Worm (Caenorhabditis elegans): Measurements from ENCODE around the gene alkb-8.

alkb-8 gene

DNA sequence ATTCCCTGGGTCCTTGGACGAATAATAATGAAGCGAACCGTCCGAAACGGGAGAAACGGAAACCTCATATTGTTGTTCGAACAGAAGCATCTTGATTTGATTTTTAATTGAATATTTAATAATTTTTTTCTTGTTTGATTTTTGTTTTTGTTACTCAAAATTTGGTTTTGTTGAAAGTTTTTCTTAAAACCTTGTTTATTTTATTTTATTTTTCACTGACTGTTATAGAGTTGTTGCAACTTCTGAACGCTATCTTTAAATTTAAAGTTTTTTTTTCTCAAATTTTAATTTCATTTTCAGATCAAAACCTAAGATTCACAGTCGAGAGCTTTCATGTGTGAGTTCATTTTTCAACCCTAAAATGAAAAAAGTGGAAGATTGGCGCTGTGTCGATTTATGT is at the start of gene alkb-8:
alkb-8 (plus strand) TSS at position 301 of the 400 bp plus-strand sequence.
- no peak for TF ChIP-seq unc-62 (GFP tag; optimal IDR thresholded peaks at IDR 0.05)

DNA sequence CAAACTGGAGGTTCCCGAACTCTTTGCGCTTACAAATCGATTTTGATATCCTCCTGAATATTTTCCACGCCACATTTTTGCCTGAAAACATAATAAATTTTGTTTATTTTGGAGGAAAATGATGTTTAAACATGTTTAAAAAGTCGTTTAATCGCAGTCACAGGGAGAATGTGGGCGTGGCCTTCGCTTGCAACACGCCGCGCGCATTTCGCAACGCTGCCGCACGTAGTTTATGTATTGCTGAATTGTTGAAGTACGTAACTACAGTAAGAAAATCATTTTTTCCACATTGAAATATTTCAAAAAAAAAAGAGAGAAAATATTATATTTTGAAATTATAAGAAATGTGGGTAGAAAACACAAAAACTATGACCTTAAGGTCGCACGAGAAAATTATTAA is 44.9 kb upstream of the alkb-8 start, which contains the start of gene C46F11.4:
C46F11.4 (minus strand) TSS at position 81 of the 400 bp plus-strand sequence.
- no peak for TF ChIP-seq unc-62 (GFP tag; optimal IDR thresholded peaks at IDR 0.05)

ce11 chrIII:3670336-3670735 is 38.8 kb upstream of the alkb-8 start, which contains the start of gene C46F11.6:
TSS of gene C46F11.6 (minus strand) at chrIII:3670436.
- no peak for TF ChIP-seq unc-62 (GFP tag; optimal IDR thresholded peaks at IDR 0.05)

DNA sequence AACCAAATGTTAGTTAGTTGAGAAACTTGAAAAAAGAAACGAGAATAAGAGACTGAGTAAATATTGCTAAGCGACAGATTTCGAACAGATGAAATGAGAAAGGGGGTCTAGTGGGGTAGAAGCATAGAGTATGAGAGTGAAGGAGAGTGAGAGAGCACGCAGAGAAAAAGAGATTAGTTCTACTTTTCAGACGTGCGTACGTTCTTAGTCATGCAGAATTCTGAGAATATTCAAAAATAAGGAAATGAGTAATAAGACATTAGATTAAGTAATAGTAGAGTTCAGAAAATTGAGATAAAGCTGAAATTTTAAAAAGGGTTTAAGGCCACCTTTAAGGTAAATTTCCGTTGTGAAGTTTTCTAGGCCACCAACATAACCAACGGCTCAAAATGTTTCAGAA is 38.1 kb upstream of the alkb-8 start:
- no peak for TF ChIP-seq unc-62 (GFP tag; optimal IDR thresholded peaks at IDR 0.05)

ce11 chrIII:3672839-3673238 is 36.3 kb upstream of the alkb-8 start:
- no peak for TF ChIP-seq unc-62 (GFP tag; optimal IDR thresholded peaks at IDR 0.05)

DNA sequence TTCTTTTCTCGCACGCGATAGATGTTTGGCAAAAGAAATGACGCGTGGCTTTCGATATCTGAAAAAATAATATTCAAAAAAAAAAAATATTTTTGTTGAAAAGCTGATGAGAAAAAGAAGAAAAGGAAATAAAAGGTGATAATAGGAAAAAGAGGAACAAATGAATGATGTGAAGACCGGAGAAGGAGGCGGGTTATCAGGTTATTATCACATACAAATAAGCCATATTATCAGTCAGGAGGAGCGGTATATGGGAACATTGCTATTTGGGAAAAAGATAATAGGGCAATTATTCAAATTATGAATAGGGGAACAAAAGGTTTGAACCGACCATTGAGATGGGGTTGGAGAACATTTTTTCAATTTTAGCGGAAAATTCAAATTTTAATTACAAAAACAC is 35.0 kb upstream of the alkb-8 start:
- no peak for TF ChIP-seq unc-62 (GFP tag; optimal IDR thresholded peaks at IDR 0.05)

ce11 chrIII:3675480-3675879 is 33.6 kb upstream of the alkb-8 start:
- TF ChIP-seq unc-62 (GFP tag; optimal IDR thresholded peaks at IDR 0.05), result no peak

- no peak for TF ChIP-seq unc-62 (GFP tag; optimal IDR thresholded peaks at IDR 0.05)
These were observed 31.8 kb upstream of the alkb-8 start for ce11 chrIII:3677378-3677777.

ce11 chrIII:3679083-3679482 is 30.0 kb upstream of the alkb-8 start:
- TF ChIP-seq unc-62 (GFP tag; optimal IDR thresholded peaks at IDR 0.05), result no peak

ce11 chrIII:3681351-3681938 is 27.7 kb upstream of the alkb-8 start:
- no peak for TF ChIP-seq unc-62 (GFP tag; optimal IDR thresholded peaks at IDR 0.05)

DNA sequence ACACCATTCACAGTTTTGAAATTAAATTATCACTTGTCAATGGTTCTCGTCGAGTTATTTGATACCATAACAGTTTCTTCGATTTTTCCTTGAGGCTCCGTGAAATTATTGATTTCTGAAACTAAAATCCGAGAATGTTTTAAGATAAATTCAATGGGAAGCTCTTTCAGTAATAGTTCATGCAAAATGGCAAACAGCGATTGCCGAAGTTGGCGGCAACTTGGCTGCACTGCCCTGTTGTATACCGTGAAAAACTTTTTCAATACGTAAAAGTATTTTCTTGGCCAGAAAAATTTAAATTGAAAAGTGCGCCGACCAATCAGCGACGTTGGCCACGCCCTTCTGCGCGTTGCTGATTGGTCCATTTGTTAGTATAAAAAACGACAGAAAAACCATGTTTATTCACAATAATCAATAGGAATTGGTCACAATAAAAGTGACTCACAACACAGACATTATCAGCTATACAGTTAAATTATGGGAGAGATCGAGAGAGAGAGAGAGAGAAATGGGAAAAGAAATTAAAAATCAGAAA is 26.2 kb upstream of the alkb-8 start:
- no peak for TF ChIP-seq unc-62 (GFP tag; optimal IDR thresholded peaks at IDR 0.05)

DNA sequence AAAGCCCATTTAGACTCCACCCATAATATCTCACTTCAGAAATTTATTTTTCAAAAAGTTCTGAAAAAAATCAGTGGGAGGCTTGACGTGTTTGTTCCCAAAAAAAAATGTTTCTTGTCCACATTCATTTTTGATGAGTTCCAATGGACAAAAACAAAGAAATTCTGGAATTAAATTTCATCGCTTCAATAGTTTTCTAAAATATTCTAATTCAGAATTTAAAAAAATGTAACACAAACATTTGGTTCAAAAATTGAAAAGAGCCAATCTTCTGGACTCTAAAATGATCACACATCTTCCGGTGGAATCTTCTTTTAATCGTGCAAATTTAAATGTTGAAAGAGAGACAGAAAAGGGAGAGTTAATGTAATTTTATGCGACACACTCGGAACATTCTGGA is 16.6 kb upstream of the alkb-8 start:
- no peak for TF ChIP-seq unc-62 (GFP tag; optimal IDR thresholded peaks at IDR 0.05)

DNA sequence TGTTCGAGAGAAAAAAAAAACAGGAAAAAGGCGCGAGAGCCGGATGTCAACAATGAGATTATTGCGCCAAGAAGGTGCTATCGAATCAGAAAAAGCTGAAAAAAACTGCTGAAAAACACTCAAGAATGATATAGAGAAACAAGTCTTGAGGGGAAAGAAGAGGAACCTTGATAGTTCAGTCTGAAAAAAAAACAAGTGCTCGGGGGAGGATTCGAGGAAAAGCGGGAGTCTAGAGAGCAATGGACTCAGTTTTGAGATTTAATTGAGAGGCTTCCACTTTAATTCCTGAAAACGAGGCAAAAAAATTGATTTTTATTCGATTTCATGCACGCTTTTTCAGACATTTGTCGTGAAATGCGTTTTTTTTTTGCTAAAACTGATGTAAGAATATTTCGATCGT is 14.6 kb upstream of the alkb-8 start, which contains the start of gene npr-15:
npr-15 (minus strand) TSS at position 101 of the 400 bp plus-strand sequence.
- no peak for TF ChIP-seq unc-62 (GFP tag; optimal IDR thresholded peaks at IDR 0.05)

DNA sequence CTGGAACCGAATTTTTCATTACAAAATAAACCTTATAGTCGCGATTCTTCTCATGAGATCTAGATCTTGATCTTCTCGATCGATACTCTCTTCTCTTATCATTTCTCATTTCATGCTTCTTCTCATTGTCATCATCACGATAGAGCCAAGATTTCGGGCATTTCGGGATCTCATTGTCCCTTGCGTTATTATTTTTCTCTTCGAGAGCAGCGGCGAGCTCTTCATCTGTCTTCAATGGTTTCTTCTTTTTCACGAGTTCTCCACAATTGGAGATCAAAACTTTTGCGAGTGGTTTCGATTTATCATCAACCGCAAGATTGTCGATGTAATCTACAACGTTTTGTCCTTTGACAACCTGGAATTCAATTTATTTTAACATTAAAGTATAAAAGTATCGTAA is 10.8 kb upstream of the alkb-8 start:
- no peak for TF ChIP-seq unc-62 (GFP tag; optimal IDR thresholded peaks at IDR 0.05)

DNA sequence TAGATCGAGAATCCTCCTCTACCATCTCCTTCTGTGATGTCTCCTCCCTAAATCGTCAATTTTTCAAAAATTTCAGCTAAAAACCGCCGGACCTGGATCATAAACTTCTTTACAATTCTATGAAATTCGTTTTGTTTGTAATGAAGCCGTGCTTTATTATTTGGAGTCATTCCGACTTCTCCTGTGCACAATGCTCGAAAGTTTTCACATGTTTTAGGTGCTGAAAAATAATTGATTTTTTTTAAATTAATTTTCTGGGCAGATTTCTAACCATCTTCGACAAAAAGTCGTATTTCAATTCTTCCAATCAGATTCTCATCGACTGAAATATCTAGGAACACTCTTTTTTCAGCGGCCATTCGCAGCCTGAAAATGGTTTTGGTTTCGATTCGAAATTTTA is 9.9 kb upstream of the alkb-8 start, which contains the start of gene cyn-9:
cyn-9 (minus strand) TSS at position 366 of the 400 bp plus-strand sequence.
- TF ChIP-seq unc-62 (GFP tag; optimal IDR thresholded peaks at IDR 0.05), result no peak

DNA sequence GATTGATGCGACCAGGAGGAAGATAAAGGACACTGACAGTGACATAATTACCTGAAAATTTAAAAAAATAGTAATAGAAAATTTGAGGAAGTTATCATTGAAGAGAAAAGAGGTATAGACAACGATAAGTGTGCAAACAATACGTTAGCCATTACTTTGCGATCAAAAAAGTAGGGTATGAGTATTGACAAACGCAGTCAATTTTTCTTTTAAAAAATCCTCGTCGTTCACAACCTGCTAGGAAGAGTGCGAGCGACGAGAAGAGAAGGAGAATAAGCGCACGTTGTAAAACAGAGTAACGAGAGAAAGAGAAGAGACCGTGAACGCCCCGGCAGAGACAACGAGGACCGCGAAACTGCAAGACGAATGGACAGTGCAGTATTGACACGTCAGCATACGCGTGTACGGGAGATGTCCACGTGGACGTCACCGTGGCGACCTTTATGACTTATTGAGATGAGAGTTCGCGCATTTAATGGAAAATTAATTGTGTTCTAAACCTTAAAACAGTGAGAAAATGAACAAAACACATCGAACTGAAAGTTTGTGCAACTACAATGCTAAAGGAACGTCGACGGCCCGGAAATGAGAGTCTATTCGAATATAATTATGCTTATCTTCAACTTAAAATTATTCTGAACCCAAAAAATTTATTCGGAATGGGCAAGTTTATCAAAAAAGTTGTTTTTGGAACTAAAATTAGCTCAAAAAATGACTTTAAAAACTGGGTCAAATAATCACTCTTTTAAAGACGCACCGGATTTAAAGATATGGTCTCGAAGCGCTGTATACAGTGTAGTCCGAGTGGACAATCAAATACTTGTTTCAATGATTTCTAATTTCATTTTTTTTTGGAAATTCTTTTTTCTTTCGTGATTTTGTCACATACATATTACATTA is 7.5 kb upstream of the alkb-8 start, which contains the start of the genes pdi-1 and C14B1.2:
pdi-1 (minus strand) TSS at position 51 of the 900 bp plus-strand sequence.
C14B1.2 (plus strand) TSS at position 850 of the 900 bp plus-strand sequence.
- no peak for TF ChIP-seq unc-62 (GFP tag; optimal IDR thresholded peaks at IDR 0.05)
